Worm (Caenorhabditis elegans): ENCODE measurements around the gene amt-3.

amt-3 gene

DNA sequence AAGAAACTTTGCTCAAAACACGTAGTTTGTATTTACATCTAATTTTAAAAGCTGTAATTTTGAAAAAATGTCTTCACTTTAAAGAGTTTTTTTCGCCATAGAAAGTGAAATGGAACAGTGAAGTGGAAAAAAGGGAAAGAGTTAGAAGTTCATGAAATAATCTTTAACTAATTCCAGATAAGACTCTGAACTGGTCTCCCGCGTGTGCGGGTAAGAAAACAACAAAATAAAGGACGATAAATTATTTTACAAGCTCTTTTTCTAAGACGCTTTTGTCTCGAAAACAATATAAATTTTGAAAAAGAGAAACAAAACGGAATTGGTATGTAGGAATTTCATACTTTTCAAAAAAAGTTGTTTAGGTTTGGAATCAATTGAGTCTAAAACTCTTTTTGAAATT is 52.3 kb downstream of the amt-3 start:
- TF ChIP-seq cebp-2 (GFP tag; IDR thresholded peaks at IDR 0.05): no peak
- TF ChIP-seq lir-1 (GFP tag; conservative IDR thresholded peaks at IDR 0.05): no peak

DNA sequence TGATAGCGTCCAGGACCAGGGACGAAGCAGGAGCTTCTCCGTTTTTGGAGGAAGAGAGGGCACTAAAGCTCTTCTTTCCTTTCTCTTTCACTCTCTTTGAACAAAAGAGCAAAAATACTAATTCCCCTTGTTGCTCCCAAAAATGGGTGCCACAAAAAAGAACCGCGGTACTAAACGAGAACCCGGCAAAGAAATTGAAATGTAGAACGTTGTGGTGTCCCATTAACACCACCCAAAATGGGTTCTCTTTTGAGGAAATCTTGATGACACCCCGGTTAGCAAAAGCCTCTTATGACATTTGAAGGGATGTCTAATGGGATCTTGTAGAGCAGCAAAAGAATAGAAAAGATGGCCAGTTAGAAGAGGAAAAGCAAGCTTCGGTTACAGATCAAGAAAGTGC is 54.2 kb downstream of the amt-3 start:
- TF ChIP-seq chd-7 (tag; optimal IDR thresholded peaks at IDR 0.05) (no peak), ceh-40 (GFP tag; IDR thresholded peaks at IDR 0.05) (no peak), nhr-90 (tag; optimal IDR thresholded peaks at IDR 0.05) (no peak), Y67H2A.10 (GFP tag; conservative IDR thresholded peaks at IDR 0.05) (no peak), lsl-1 (GFP tag; optimal IDR thresholded peaks at IDR 0.05) (no peak), lir-1 (GFP tag; conservative IDR thresholded peaks at IDR 0.05) (no peak), dox-1 (GFP tag; IDR thresholded peaks at IDR 0.05) (no peak), ekl-4 (GFP tag; IDR thresholded peaks at IDR 0.05) (no peak), unc-62 (GFP tag; optimal IDR thresholded peaks at IDR 0.05) (no peak), mxl-1 (tag; optimal IDR thresholded peaks at IDR 0.05) (no peak)
